Fruit fly (Drosophila melanogaster): ENCODE data around the gene Pgd.

dm6 chrX:2106367-2106766 lies 38.6 kb upstream of the Pgd start:
- no peak for TF ChIP-seq bab1 (GFP tag; optimal IDR thresholded peaks at IDR 0.05)
- TF ChIP-seq tj (GFP tag; optimal IDR thresholded peaks at IDR 0.05): no peak
- TF ChIP-seq pad (GFP tag; optimal IDR thresholded peaks at IDR 0.05): no peak
- TF ChIP-seq CG7101 (tag; optimal IDR thresholded peaks at IDR 0.05): no peak
- no peak for TF ChIP-seq CG12768 (GFP tag; optimal IDR thresholded peaks at IDR 0.05)
- no peak for TF ChIP-seq CG11617 (GFP tag; optimal IDR thresholded peaks at IDR 0.05)
- no peak for TF ChIP-seq Mnt (GFP tag; optimal IDR thresholded peaks at IDR 0.05)
- no peak for TF ChIP-seq toe (GFP tag; optimal IDR thresholded peaks at IDR 0.05)
- TF ChIP-seq Hr96 (GFP tag; optimal IDR thresholded peaks at IDR 0.05): no peak
- TF ChIP-seq cic (GFP tag; optimal IDR thresholded peaks at IDR 0.05): no peak
- TF ChIP-seq CG7045 (GFP tag; optimal IDR thresholded peaks at IDR 0.05): no peak

All from whole organism, adult.